Worm (Caenorhabditis elegans) whole organism, L3 larva: ENCODE measurements around the gene Y7A5A.2.

ENCODE experiments used
- ama-1 ChIP-seq: fragments of 150-350 bp; optimal IDR thresholded peaks from 2 replicates; lab custom pipeline; 2018
- elt-3 ChIP-seq, 3 experiments: fragments of 150-350 bp in 1 of 3; sonication (generic microtip) in 2 of 3; optimal IDR thresholded peaks; 2 replicates in 2 of 3; 4 replicates in 1 of 3; lab custom pipeline; 2014 to 2017; ENCODE audit warnings: missing biosample characterization in 3 of 3, missing genetic modification characterization in 3 of 3
- jun-1 ChIP-seq: fragments of 150-350 bp; optimal IDR thresholded peaks from 2 replicates; lab custom pipeline; 2014; ENCODE audit warnings: missing biosample characterization, missing genetic modification reagents, missing genetic modification characterization
- tbx-2 ChIP-seq: sonication (generic microtip); optimal IDR thresholded peaks from 2 replicates; lab custom pipeline; 2016; ENCODE audit warnings: mild to moderate bottlenecking, missing genetic modification characterization, missing compliant biosample characterization
- zag-1 ChIP-seq: fragments of 150-350 bp; optimal IDR thresholded peaks from 2 replicates; lab custom pipeline; 2014; ENCODE audit warnings: missing biosample characterization, missing genetic modification characterization

- TF ChIP-seq zag-1 = no peak
- no peak for TF ChIP-seq tbx-2
- TF ChIP-seq elt-3 (tag; optimal IDR thresholded peaks at IDR 0.05; lab: Kevin White, UChicago) = no peak
- TF ChIP-seq jun-1 = no peak
- no peak for TF ChIP-seq ama-1 (lab: Kevin White, UChicago)
These were observed 32.0 kb downstream of the Y7A5A.2 start, which contains the start of gene srg-64 for ce11 chrX:15740526-15740925.
